Fruit fly (Drosophila melanogaster) whole organism, embryonic: ENCODE data around the gene Cpr30B.

Experiments
- Abd-B ChIP-seq: fragments of 200-800 bp; sonication (Bioruptor generic); optimal IDR thresholded peaks from 2 replicates; lab custom pipeline; 2018; ENCODE audit warnings: missing biosample characterization, mild to moderate bottlenecking, missing genetic modification characterization, moderate library complexity
- Adf1 ChIP-seq: fragments of 200-800 bp; sonication (Bioruptor generic); IDR thresholded peaks from 2 replicates; pipeline ENCODE4 v1.3.6; 2022; ENCODE audit warnings: missing biosample characterization, missing genetic modification characterization
- Bgb ChIP-seq: fragments of 200-800 bp; sonication (Bioruptor generic); IDR thresholded peaks from 2 replicates; pipeline ENCODE4 v1.3.6; 2022; ENCODE audit warnings: missing biosample characterization, missing genetic modification characterization; ENCODE audit not compliant: partially characterized antibody
- CG10654 ChIP-seq: fragments of 200-800 bp; sonication (Bioruptor generic); optimal IDR thresholded peaks from 2 replicates; lab custom pipeline; 2016; ENCODE audit warnings: missing biosample characterization, missing genetic modification characterization
- CG11456 ChIP-seq: fragments of 200-800 bp; sonication (Bioruptor generic); IDR thresholded peaks from 3 replicates; pipeline ENCODE4 v1.3.6; 2022; ENCODE audit warnings: missing biosample characterization, missing genetic modification characterization
- CG12769 ChIP-seq: fragments of 200-800 bp; sonication (Bioruptor generic); optimal IDR thresholded peaks from 2 replicates; lab custom pipeline; 2019; ENCODE audit warnings: missing biosample characterization, mild to moderate bottlenecking, missing genetic modification characterization, moderate library complexity
- CG14014 ChIP-seq: fragments of 200-800 bp; sonication (Bioruptor generic); IDR thresholded peaks from 2 replicates; pipeline ENCODE4 v1.3.6; 2022; ENCODE audit warnings: missing biosample characterization, missing genetic modification characterization
- CG14667 ChIP-seq: fragments of 200-800 bp; sonication (Bioruptor generic); IDR thresholded peaks from 2 replicates; pipeline ENCODE4 v1.3.6; 2022; ENCODE audit warnings: missing biosample characterization, missing genetic modification characterization
- CG17359 ChIP-seq: fragments of 200-800 bp; sonication (Bioruptor generic); optimal IDR thresholded peaks from 3 replicates; lab custom pipeline; 2018; ENCODE audit warnings: missing biosample characterization, mild to moderate bottlenecking, missing genetic modification characterization, moderate library complexity
- CG2129 ChIP-seq: fragments of 200-800 bp; sonication (Bioruptor generic); IDR thresholded peaks from 2 replicates; pipeline ENCODE4 v1.3.6; 2022; ENCODE audit warnings: missing biosample characterization, missing genetic modification characterization; ENCODE audit not compliant: partially characterized antibody
- CG3847 ChIP-seq: fragments of 200-800 bp; sonication (Bioruptor generic); IDR thresholded peaks from 2 replicates; pipeline ENCODE4 v1.3.6; 2022; ENCODE audit warnings: missing biosample characterization, missing genetic modification characterization
- CG4360 ChIP-seq: fragments of 200-800 bp; sonication (Bioruptor generic); IDR thresholded peaks from 2 replicates; pipeline ENCODE4 v1.3.6; 2022; ENCODE audit warnings: missing biosample characterization, missing genetic modification characterization
- CG6654 ChIP-seq: fragments of 200-800 bp; sonication (Bioruptor generic); optimal IDR thresholded peaks from 2 replicates; lab custom pipeline; 2017; ENCODE audit warnings: missing biosample characterization, mild to moderate bottlenecking, missing genetic modification characterization
- CG6854 ChIP-seq: fragments of 200-800 bp; sonication (Bioruptor generic); optimal IDR thresholded peaks from 3 replicates; lab custom pipeline; 2017; ENCODE audit warnings: missing biosample characterization, mild to moderate bottlenecking, missing genetic modification characterization
- CG7556 ChIP-seq: fragments of 200-800 bp; sonication (Bioruptor generic); optimal IDR thresholded peaks from 2 replicates; lab custom pipeline; 2017; ENCODE audit warnings: missing biosample characterization, mild to moderate bottlenecking, missing genetic modification characterization
- Dll ChIP-seq: fragments of 200-800 bp; sonication (Bioruptor generic); IDR thresholded peaks from 4 replicates; pipeline ENCODE4 v1.3.6; 2022; ENCODE audit warnings: missing biosample characterization, missing genetic modification characterization; ENCODE audit not compliant: partially characterized antibody
- GATAe ChIP-seq: fragments of 200-800 bp; sonication (Bioruptor generic); conservative IDR thresholded peaks from 2 replicates; pipeline ENCODE4 v1.3.6; 2022; ENCODE audit warnings: missing biosample characterization, missing genetic modification characterization
- Gug ChIP-seq: fragments of 200-800 bp; sonication (Bioruptor generic); IDR thresholded peaks from 4 replicates; pipeline ENCODE4 v1.3.6; 2022; ENCODE audit warnings: missing biosample characterization, missing genetic modification characterization
- Lhr ChIP-seq: fragments of 200-800 bp; sonication (Bioruptor generic); optimal IDR thresholded peaks from 3 replicates; lab custom pipeline; 2017; ENCODE audit warnings: mild to moderate bottlenecking, missing biosample characterization, missing genetic modification reagents, missing genetic modification characterization
- Max ChIP-seq: fragments of 200-800 bp; sonication (Bioruptor generic); optimal IDR thresholded peaks from 2 replicates; lab custom pipeline; 2016; ENCODE audit warnings: missing biosample characterization, mild to moderate bottlenecking, missing genetic modification characterization
- Oli ChIP-seq: fragments of 200-800 bp; sonication (Bioruptor generic); optimal IDR thresholded peaks from 2 replicates; lab custom pipeline; 2018; ENCODE audit warnings: missing biosample characterization, mild to moderate bottlenecking, missing genetic modification characterization, moderate library complexity
- Stat92E ChIP-seq, 3 experiments: fragments of >200 bp in 2 of 3; fragments of 200-800 bp in 1 of 3; sonication (Bioruptor generic) in 1 of 3; optimal IDR thresholded peaks; 2 replicates each; lab custom pipeline; 2017 to 2019; ENCODE audit warnings: missing biosample characterization in 3 of 3, missing genetic modification characterization in 3 of 3, mild to moderate bottlenecking in 1 of 3, moderate library complexity in 1 of 3
- TFAM ChIP-seq: fragments of 200-800 bp; sonication (Bioruptor generic); optimal IDR thresholded peaks from 2 replicates; lab custom pipeline; 2017; ENCODE audit warnings: missing biosample characterization, missing genetic modification characterization, inconsistent platforms
- Taf1 ChIP-seq: fragments of 200-800 bp; sonication (Bioruptor generic); IDR thresholded peaks from 2 replicates; pipeline ENCODE4 v1.3.6; 2022; ENCODE audit warnings: missing biosample characterization, missing genetic modification characterization
- Tbp ChIP-seq: fragments of >200 bp; optimal IDR thresholded peaks from 2 replicates; lab custom pipeline; 2018; ENCODE audit warnings: missing biosample characterization, missing genetic modification characterization
- Xbp1 ChIP-seq: fragments of 200-800 bp; sonication (Bioruptor generic); optimal IDR thresholded peaks from 3 replicates; lab custom pipeline; 2016; ENCODE audit warnings: missing biosample characterization, mild to moderate bottlenecking, missing genetic modification characterization
- ab ChIP-seq: fragments of 200-800 bp; sonication (Bioruptor generic); optimal IDR thresholded peaks from 2 replicates; lab custom pipeline; 2016; ENCODE audit warnings: missing biosample characterization, missing genetic modification characterization
- ap ChIP-seq: fragments of 200-800 bp; sonication (Bioruptor generic); IDR thresholded peaks from 2 replicates; pipeline ENCODE4 v1.3.6; 2022; ENCODE audit warnings: missing biosample characterization, missing genetic modification characterization
- bigmax ChIP-seq: fragments of 200-800 bp; sonication (Bioruptor generic); optimal IDR thresholded peaks from 2 replicates; lab custom pipeline; 2018; ENCODE audit warnings: missing biosample characterization, mild to moderate bottlenecking, missing genetic modification characterization
- cwo ChIP-seq: fragments of 200-800 bp; sonication (Bioruptor generic); optimal IDR thresholded peaks from 3 replicates; lab custom pipeline; 2017; ENCODE audit warnings: missing biosample characterization, missing genetic modification characterization, mild to moderate bottlenecking, moderate library complexity, missing genetic modification reagents
- dpn ChIP-seq, 2 experiments: fragments of 200-800 bp; sonication (Bioruptor generic); optimal IDR thresholded peaks; 3 replicates each; lab custom pipeline; 2016; ENCODE audit warnings: missing biosample characterization in 2 of 2, missing genetic modification characterization in 2 of 2
- fd102C ChIP-seq: fragments of 200-800 bp; sonication (Bioruptor generic); optimal IDR thresholded peaks from 2 replicates; lab custom pipeline; 2018; ENCODE audit warnings: missing biosample characterization, mild to moderate bottlenecking, missing genetic modification characterization, moderate library complexity
- fd3F ChIP-seq: fragments of 200-800 bp; sonication (Bioruptor generic); optimal IDR thresholded peaks from 2 replicates; lab custom pipeline; 2018; ENCODE audit warnings: missing biosample characterization, mild to moderate bottlenecking, missing genetic modification characterization, moderate library complexity
- gsb-n ChIP-seq: fragments of 200-800 bp; sonication (Bioruptor generic); optimal IDR thresholded peaks from 3 replicates; lab custom pipeline; 2018; ENCODE audit warnings: missing biosample characterization, mild to moderate bottlenecking, missing genetic modification characterization
- ham ChIP-seq: fragments of 200-800 bp; sonication (Bioruptor generic); IDR thresholded peaks from 2 replicates; pipeline ENCODE4 v1.3.6; 2022; ENCODE audit warnings: missing biosample characterization, missing genetic modification characterization
- ken ChIP-seq: fragments of 200-800 bp; sonication (Bioruptor generic); IDR thresholded peaks from 3 replicates; pipeline ENCODE4 v1.3.6; 2022; ENCODE audit warnings: missing biosample characterization, missing genetic modification characterization
- lab ChIP-seq: fragments of 200-800 bp; sonication (Bioruptor generic); optimal IDR thresholded peaks from 3 replicates; lab custom pipeline; 2017; ENCODE audit warnings: missing biosample characterization, missing genetic modification characterization, mild to moderate bottlenecking, moderate library complexity, missing genetic modification reagents
- lola ChIP-seq, 3 experiments: fragments of >200 bp in 2 of 3; fragments of 200-800 bp in 1 of 3; sonication (Bioruptor generic) in 1 of 3; optimal IDR thresholded peaks; 2 replicates each; lab custom pipeline; 2017 to 2019; ENCODE audit warnings: missing biosample characterization in 3 of 3, missing genetic modification characterization in 3 of 3, mild to moderate bottlenecking in 1 of 3, moderate library complexity in 1 of 3
- maf-S ChIP-seq: fragments of 200-800 bp; sonication (Bioruptor generic); optimal IDR thresholded peaks from 2 replicates; lab custom pipeline; 2016; ENCODE audit warnings: missing biosample characterization, missing genetic modification characterization
- nom ChIP-seq: fragments of 200-800 bp; sonication (Bioruptor generic); optimal IDR thresholded peaks from 2 replicates; lab custom pipeline; 2017; ENCODE audit warnings: missing biosample characterization, missing genetic modification characterization, mild to moderate bottlenecking, moderate library complexity, missing genetic modification reagents
- pros ChIP-seq: fragments of 200-800 bp; sonication (Bioruptor generic); optimal IDR thresholded peaks from 3 replicates; lab custom pipeline; 2019; ENCODE audit warnings: missing biosample characterization, mild to moderate bottlenecking, missing genetic modification characterization, moderate library complexity
- schlank ChIP-seq: fragments of 200-800 bp; sonication (Bioruptor generic); optimal IDR thresholded peaks from 2 replicates; lab custom pipeline; 2018; ENCODE audit warnings: missing biosample characterization, mild to moderate bottlenecking, missing genetic modification characterization
- tap ChIP-seq: fragments of 200-800 bp; optimal IDR thresholded peaks from 3 replicates; lab custom pipeline; 2019; ENCODE audit warnings: missing biosample characterization, mild to moderate bottlenecking, missing genetic modification characterization, moderate library complexity
- tup ChIP-seq: fragments of 200-800 bp; sonication (Bioruptor generic); optimal IDR thresholded peaks from 2 replicates; lab custom pipeline; 2016; ENCODE audit warnings: missing biosample characterization, mild to moderate bottlenecking, missing genetic modification characterization, moderate library complexity
- wor ChIP-seq: fragments of 200-800 bp; sonication (Bioruptor generic); IDR thresholded peaks from 2 replicates; pipeline ENCODE4 v1.3.6; 2022; ENCODE audit warnings: missing biosample characterization, missing genetic modification characterization

The Cpr30B gene

dm6 chr2L:9569131-9569530 is 26.5 kb downstream of the Cpr30B start:
- TF ChIP-seq CG4360 (GFP tag; lab: Robert Waterston, UW) (peak; percentile 92), CG17359 (tag; lab: Kevin White, UChicago) (no peak), ham (no peak)

dm6 chr2L:9569588-9570434 is 27.1 kb downstream of the Cpr30B start:
- peak; percentile 48; the same call in 1 of the 2 replicates for TF ChIP-seq GATAe (GFP tag; lab: Robert Waterston, UW)
- TF ChIP-seq Xbp1 (GFP tag; lab: Kevin White, UChicago), result peak; percentile 96
- TF ChIP-seq dpn (GFP tag; optimal IDR thresholded peaks at IDR 0.05; lab: Kevin White, UChicago), result peak; percentile 86 to 94
- peak; percentile 99 for TF ChIP-seq CG7556 (GFP tag; lab: Kevin White, UChicago)
- 0 out of 4 replicates have a peak, but pooled peaks have one; percentile 45 for TF ChIP-seq Dll (GFP tag; lab: Robert Waterston, UW)
- TF ChIP-seq CG6654, result peak; percentile 90
- TF ChIP-seq ken, result peak; percentile 71; the same call in 2 of the 3 replicates
- peak; percentile 96 for TF ChIP-seq CG6854 (GFP tag; lab: Kevin White, UChicago)
- TF ChIP-seq lola (GFP tag; optimal IDR thresholded peaks at IDR 0.05; lab: Kevin White, UChicago), result peak in 1 of 3 experiments; percentile 95
- peak; percentile 91 for TF ChIP-seq tap (tag; lab: Kevin White, UChicago)
- peak; percentile 84 for TF ChIP-seq TFAM (GFP tag; lab: Kevin White, UChicago)
- peak; percentile 89 for TF ChIP-seq gsb-n
- peak; percentile 82 for TF ChIP-seq ap (GFP tag; lab: Robert Waterston, UW)
- peak; percentile 88 for TF ChIP-seq CG3847 (GFP tag; lab: Robert Waterston, UW)
- TF ChIP-seq CG14667 (GFP tag; lab: Robert Waterston, UW), result peak; percentile 68
- TF ChIP-seq Oli (tag; lab: Kevin White, UChicago), result peak; percentile 98
- peak; percentile 96 for TF ChIP-seq Abd-B
- TF ChIP-seq maf-S (GFP tag; lab: Kevin White, UChicago), result peak; percentile 58
- TF ChIP-seq Bgb (GFP tag; lab: Robert Waterston, UW), result no peak; the same call in 1 of the 2 replicates
- TF ChIP-seq nom (GFP tag; lab: Kevin White, UChicago), result peak; percentile 94
- peak; percentile 83 for TF ChIP-seq wor (GFP tag; lab: Robert Waterston, UW)
- peak; percentile 83 for TF ChIP-seq schlank (tag; lab: Kevin White, UChicago)
- peak; percentile 82 for TF ChIP-seq tup
- peak; percentile 84 for TF ChIP-seq CG11456 (GFP tag; lab: Robert Waterston, UW)
- TF ChIP-seq cwo (GFP tag; lab: Kevin White, UChicago), result peak; percentile 98
- peak; percentile 94 for TF ChIP-seq CG17359 (tag; lab: Kevin White, UChicago)
- TF ChIP-seq pros (GFP tag; lab: Kevin White, UChicago), result peak; percentile 44
- peak; percentile 92 for TF ChIP-seq CG14014
- TF ChIP-seq CG12769 (tag; lab: Kevin White, UChicago), result peak; percentile 57
- peak; percentile 95 for TF ChIP-seq fd3F
- TF ChIP-seq lab (GFP tag; lab: Kevin White, UChicago), result peak; percentile 98
- TF ChIP-seq ab (GFP tag; lab: Kevin White, UChicago), result peak; percentile 17
- peak; percentile 67 for TF ChIP-seq Lhr (GFP tag; lab: Kevin White, UChicago)
- peak; percentile 82 for TF ChIP-seq Taf1 (GFP tag; lab: Robert Waterston, UW)
- peak; percentile 77; the same call in 3 of the 4 replicates for TF ChIP-seq Gug (GFP tag; lab: Robert Waterston, UW)
- TF ChIP-seq Max (GFP tag; lab: Kevin White, UChicago), result peak; percentile 98
- no peak for TF ChIP-seq Tbp (GFP tag; lab: Kevin White, UChicago)
- TF ChIP-seq CG10654 (GFP tag; lab: Kevin White, UChicago), result peak; percentile 90
- no peak for TF ChIP-seq CG2129
- peak; percentile 59 for TF ChIP-seq fd102C (GFP tag; lab: Kevin White, UChicago)
- TF ChIP-seq Stat92E (GFP tag; optimal IDR thresholded peaks at IDR 0.05; lab: Kevin White, UChicago), result peak in 1 of 3 experiments; percentile 84
- TF ChIP-seq Adf1, result peak; percentile 45; the same call in 1 of the 2 replicates
- TF ChIP-seq bigmax (GFP tag; lab: Kevin White, UChicago), result no peak
